Fruit fly (Drosophila melanogaster) whole organism, pupa: ENCODE data around the gene PolA2.

Source experiments
- CG10348 ChIP-seq: fragments of 200-800 bp; sonication (Bioruptor generic); IDR thresholded peaks from 2 replicates; pipeline ENCODE4 v1.3.6; 2022; ENCODE audit warnings: missing biosample characterization, missing genetic modification characterization
- CG12605 ChIP-seq: fragments of 200-800 bp; sonication (Bioruptor generic); IDR thresholded peaks from 2 replicates; pipeline ENCODE4 v1.3.6; 2022; ENCODE audit warnings: missing biosample characterization, missing genetic modification characterization
- CG13204 ChIP-seq: fragments of 200-800 bp; sonication (Bioruptor generic); optimal IDR thresholded peaks from 2 replicates; lab custom pipeline; 2018; ENCODE audit warnings: missing biosample characterization, mild to moderate bottlenecking, missing genetic modification characterization, moderate library complexity
- CG14655 ChIP-seq: fragments of 200-800 bp; sonication (Bioruptor generic); optimal IDR thresholded peaks from 3 replicates; lab custom pipeline; 2017; ENCODE audit warnings: mild to moderate bottlenecking, missing biosample characterization, missing genetic modification reagents, missing genetic modification characterization
- CG15710 ChIP-seq: fragments of 200-800 bp; sonication (Bioruptor generic); optimal IDR thresholded peaks from 2 replicates; lab custom pipeline; 2018; ENCODE audit warnings: missing biosample characterization, mild to moderate bottlenecking, missing genetic modification characterization, moderate library complexity
- CG17806 ChIP-seq: fragments of 200-800 bp; sonication (Bioruptor generic); optimal IDR thresholded peaks from 2 replicates; lab custom pipeline; 2018; ENCODE audit warnings: missing biosample characterization, mild to moderate bottlenecking, missing genetic modification characterization, moderate library complexity
- CG32121 ChIP-seq: fragments of 200-800 bp; sonication (Bioruptor generic); IDR thresholded peaks from 2 replicates; pipeline ENCODE4 v1.3.6; 2022; ENCODE audit warnings: missing biosample characterization, missing genetic modification characterization
- CG34367 ChIP-seq: fragments of 200-800 bp; sonication (Bioruptor generic); optimal IDR thresholded peaks from 2 replicates; lab custom pipeline; 2018; ENCODE audit warnings: missing biosample characterization, mild to moderate bottlenecking, missing genetic modification characterization
- CG4496 ChIP-seq: fragments of 200-800 bp; sonication (Bioruptor generic); IDR thresholded peaks from 3 replicates; pipeline ENCODE4 v1.3.6; 2022; ENCODE audit warnings: missing biosample characterization, missing genetic modification characterization
- CG8159 ChIP-seq: fragments of 200-800 bp; sonication (Bioruptor generic); optimal IDR thresholded peaks from 3 replicates; lab custom pipeline; 2018; ENCODE audit warnings: missing biosample characterization, mild to moderate bottlenecking, missing genetic modification characterization, moderate library complexity
- CG8301 ChIP-seq: fragments of 200-800 bp; sonication (Bioruptor generic); optimal IDR thresholded peaks from 2 replicates; lab custom pipeline; 2018; ENCODE audit warnings: missing biosample characterization, mild to moderate bottlenecking, missing genetic modification characterization
- CG9948 ChIP-seq: fragments of 200-800 bp; sonication (Bioruptor generic); optimal IDR thresholded peaks from 2 replicates; lab custom pipeline; 2018; ENCODE audit warnings: missing biosample characterization, mild to moderate bottlenecking, missing genetic modification characterization, moderate library complexity
- D1 ChIP-seq: fragments of 200-800 bp; sonication (Bioruptor generic); optimal IDR thresholded peaks from 2 replicates; lab custom pipeline; 2018; ENCODE audit warnings: missing biosample characterization, mild to moderate bottlenecking, missing genetic modification characterization, moderate library complexity
- EcR ChIP-seq: fragments of 200-800 bp; sonication (Bioruptor generic); optimal IDR thresholded peaks from 3 replicates; lab custom pipeline; 2019; ENCODE audit warnings: missing biosample characterization, missing genetic modification characterization, mild to moderate bottlenecking, moderate library complexity, missing genetic modification reagents
- Ets98B ChIP-seq: fragments of 200-800 bp; sonication (Bioruptor generic); IDR thresholded peaks from 2 replicates; pipeline ENCODE4 v1.3.6; 2022; ENCODE audit warnings: missing biosample characterization, missing genetic modification characterization
- Pif1A ChIP-seq: fragments of 200-800 bp; sonication (Bioruptor generic); optimal IDR thresholded peaks from 3 replicates; lab custom pipeline; 2016; ENCODE audit warnings: missing biosample characterization, missing genetic modification characterization
- Pif1B ChIP-seq: fragments of 200-800 bp; sonication (Bioruptor generic); optimal IDR thresholded peaks from 3 replicates; lab custom pipeline; 2016; ENCODE audit warnings: missing biosample characterization, missing genetic modification characterization
- Snoo ChIP-seq: fragments of 200-800 bp; sonication (Bioruptor generic); optimal IDR thresholded peaks from 3 replicates; lab custom pipeline; 2017; ENCODE audit warnings: missing biosample characterization, mild to moderate bottlenecking, missing genetic modification characterization, inconsistent platforms
- fd96Ca ChIP-seq: fragments of 200-800 bp; sonication (Bioruptor generic); IDR thresholded peaks from 3 replicates; pipeline ENCODE4 v1.3.6; 2022; ENCODE audit warnings: missing biosample characterization, missing genetic modification characterization
- gl ChIP-seq: fragments of 200-800 bp; sonication (Bioruptor generic); optimal IDR thresholded peaks from 2 replicates; lab custom pipeline; 2018; ENCODE audit warnings: missing biosample characterization, mild to moderate bottlenecking, missing genetic modification characterization
- rn ChIP-seq: fragments of 200-800 bp; sonication (Bioruptor generic); IDR thresholded peaks from 2 replicates; pipeline ENCODE4 v1.3.6; 2022; ENCODE audit warnings: missing biosample characterization, missing genetic modification characterization

The PolA2 gene

DNA sequence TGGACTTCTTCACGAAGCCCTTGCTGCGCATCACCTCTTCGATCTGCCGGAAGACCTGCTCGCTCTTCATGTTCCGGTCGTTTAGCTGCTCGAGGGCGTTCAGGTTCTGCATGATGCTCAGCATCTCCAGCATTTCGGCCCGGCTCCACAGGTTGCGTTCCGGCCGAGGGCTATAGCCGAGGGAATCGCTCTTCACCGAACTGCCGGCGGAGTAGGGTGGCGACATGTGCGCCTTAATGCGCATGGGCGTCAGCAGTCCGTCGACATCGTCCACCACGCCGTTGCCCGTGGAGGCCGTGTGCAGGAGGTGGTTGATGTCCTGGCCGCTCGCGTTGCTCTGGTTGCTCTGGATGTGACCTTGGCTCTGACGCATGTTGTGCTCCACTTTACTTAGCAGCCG lies 40.5 kb downstream of the PolA2 start:
- TF ChIP-seq CG12605 (GFP tag; lab: Robert Waterston, UW) (peak; percentile 75), CG15710 (tag; lab: Kevin White, UChicago) (no peak)

- TF ChIP-seq gl (tag; lab: Kevin White, UChicago): peak; percentile 94
- peak; percentile 36 for TF ChIP-seq EcR (GFP tag; lab: Kevin White, UChicago)
- peak; percentile 96 for TF ChIP-seq Snoo (tag; lab: Kevin White, UChicago)
- peak; percentile 92 for TF ChIP-seq CG13204 (GFP tag; lab: Kevin White, UChicago)
- TF ChIP-seq Pif1B: peak; percentile 98
- peak; percentile 99 for TF ChIP-seq fd96Ca (GFP tag; lab: Robert Waterston, UW)
- TF ChIP-seq CG8159 (tag; lab: Kevin White, UChicago): peak; percentile 97
- peak; percentile 96 for TF ChIP-seq CG15710 (tag; lab: Kevin White, UChicago)
- peak; percentile 97 for TF ChIP-seq CG12605 (GFP tag; lab: Robert Waterston, UW)
- TF ChIP-seq CG4496: peak; percentile 99
- TF ChIP-seq CG8301: peak; percentile 97
- no peak for TF ChIP-seq D1 (tag; lab: Kevin White, UChicago)
- TF ChIP-seq CG34367: peak; percentile 98
- TF ChIP-seq CG9948 (tag; lab: Kevin White, UChicago): peak; percentile 97
- peak; percentile 98 for TF ChIP-seq Ets98B
- TF ChIP-seq CG14655 (GFP tag; lab: Kevin White, UChicago): peak; percentile 97
- peak; percentile 97 for TF ChIP-seq CG32121 (GFP tag; lab: Robert Waterston, UW)
- peak; percentile 94 for TF ChIP-seq rn (GFP tag; lab: Robert Waterston, UW)
- peak; percentile 98 for TF ChIP-seq Pif1A (GFP tag; lab: Kevin White, UChicago)
- peak; percentile 98 for TF ChIP-seq CG17806 (tag; lab: Kevin White, UChicago)
- peak; percentile 96 for TF ChIP-seq CG10348 (GFP tag; lab: Robert Waterston, UW)
Measured at dm6 chr3R:27281022-27281810, 42.3 kb downstream of the PolA2 start.

- TF ChIP-seq CG10348 (GFP tag; lab: Robert Waterston, UW) (no peak), EcR (GFP tag; lab: Kevin White, UChicago) (no peak)
Measured at dm6 chr3R:27281811-27282131, 42.8 kb downstream of the PolA2 start.

DNA sequence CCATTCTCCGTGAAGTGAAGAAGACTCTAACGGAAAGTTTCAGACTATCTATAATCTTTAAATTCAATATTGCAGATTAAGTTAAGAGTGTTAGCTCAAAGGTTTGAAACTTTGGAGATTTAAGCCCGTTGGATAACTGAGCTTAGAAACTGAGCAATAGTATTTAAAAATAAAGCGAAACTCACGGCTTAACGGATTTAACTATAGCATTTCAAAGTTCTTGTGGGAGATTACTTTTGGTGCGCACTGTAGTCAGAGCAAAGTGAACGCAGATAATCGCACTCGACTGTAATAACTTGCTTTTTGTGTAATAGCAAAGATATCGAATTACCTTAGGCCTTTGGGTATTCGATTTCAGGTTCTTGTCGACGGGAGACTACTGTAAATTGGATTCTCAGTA lies 43.3 kb downstream of the PolA2 start, which contains the start of gene mrt:
mrt (minus strand) TSS at position 376 of the 400 bp plus-strand sequence.
- TF ChIP-seq Pif1A (GFP tag; lab: Kevin White, UChicago) (peak; percentile 71), fd96Ca (GFP tag; lab: Robert Waterston, UW) (peak; percentile 67), Pif1B (peak; percentile 32), CG9948 (tag; lab: Kevin White, UChicago) (peak; percentile 53), Ets98B (peak; percentile 41), CG34367 (peak; percentile 26), CG32121 (GFP tag; lab: Robert Waterston, UW) (peak; percentile 61; the same call in 1 of the 2 replicates), CG4496 (0 out of 3 replicates have a peak, but pooled peaks have one; percentile 35), rn (GFP tag; lab: Robert Waterston, UW) (no peak), CG12605 (GFP tag; lab: Robert Waterston, UW) (no peak), Snoo (tag; lab: Kevin White, UChicago) (peak; percentile 19), CG15710 (tag; lab: Kevin White, UChicago) (peak; percentile 58), CG14655 (GFP tag; lab: Kevin White, UChicago) (peak; percentile 61), CG13204 (GFP tag; lab: Kevin White, UChicago) (no peak), CG8159 (tag; lab: Kevin White, UChicago) (peak; percentile 56), gl (tag; lab: Kevin White, UChicago) (no peak), CG17806 (tag; lab: Kevin White, UChicago) (peak; percentile 36), CG8301 (peak; percentile 50)

DNA sequence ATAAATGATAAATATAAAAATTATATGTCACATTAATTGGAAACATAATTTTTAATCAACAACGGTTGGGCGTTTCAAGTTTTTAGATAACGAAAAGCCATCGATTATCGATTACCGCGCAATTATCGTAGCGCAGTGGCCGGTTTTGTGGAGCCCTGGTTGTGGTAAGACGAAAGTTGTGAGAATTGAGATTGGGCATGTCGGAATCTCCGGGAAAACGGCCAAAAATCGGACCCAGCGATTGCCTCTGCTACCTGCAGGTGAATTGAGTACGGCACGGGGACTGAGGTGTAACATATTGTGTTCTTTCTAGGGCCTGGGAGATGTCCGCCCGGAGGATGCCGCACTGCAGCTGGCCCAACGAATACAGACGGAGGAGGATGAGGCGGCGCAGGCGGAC lies 44.7 kb downstream of the PolA2 start, which contains the start of gene CG3368:
CG3368 (plus strand) TSS at position 136 of the 400 bp plus-strand sequence.
- no peak for TF ChIP-seq CG14655 (GFP tag; lab: Kevin White, UChicago)
- no peak for TF ChIP-seq CG15710 (tag; lab: Kevin White, UChicago)
- no peak for TF ChIP-seq EcR (GFP tag; lab: Kevin White, UChicago)
- TF ChIP-seq CG34367: no peak
- no peak for TF ChIP-seq CG17806 (tag; lab: Kevin White, UChicago)
- no peak for TF ChIP-seq CG13204 (GFP tag; lab: Kevin White, UChicago)
- no peak for TF ChIP-seq gl (tag; lab: Kevin White, UChicago)
- TF ChIP-seq CG10348 (GFP tag; lab: Robert Waterston, UW): no peak
- no peak for TF ChIP-seq Snoo (tag; lab: Kevin White, UChicago)
- TF ChIP-seq, all 21 proteins: peak for 0
